Worm (Caenorhabditis elegans): Measurements from ENCODE around the gene lmp-1.

The lmp-1 gene

DNA sequence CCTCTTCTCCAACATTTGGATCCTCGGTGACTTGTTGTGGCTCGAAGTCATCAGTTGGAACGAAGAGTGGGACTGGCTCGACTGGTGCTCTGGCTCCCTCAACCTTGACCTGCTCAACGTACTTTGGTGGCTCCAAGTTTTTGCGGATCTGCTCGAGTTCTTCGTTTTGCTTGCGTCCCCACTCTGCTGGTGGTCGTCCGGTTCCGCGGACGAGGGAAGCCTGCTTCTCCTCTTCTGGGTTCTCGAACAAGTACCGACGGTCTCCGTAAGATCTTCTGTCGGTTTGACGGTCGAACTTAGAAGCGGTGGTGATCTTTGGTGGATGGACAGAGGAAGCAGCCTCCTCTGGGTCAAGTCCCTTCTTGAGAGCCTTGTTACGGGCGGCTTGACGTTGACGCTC, 31.2 kb upstream of the lmp-1 start:
- TF ChIP-seq T20F7.1 (GFP tag; optimal IDR thresholded peaks at IDR 0.05): no peak
- TF ChIP-seq tra-1 (GFP tag; IDR thresholded peaks at IDR 0.05): no peak
- TF ChIP-seq nhr-25 (tag; optimal IDR thresholded peaks at IDR 0.05; ENCODE audit: borderline replicate concordance, insufficient read depth): no peak
- peak; percentile 73 for TF ChIP-seq set-16 (GFP tag; IDR thresholded peaks at IDR 0.05)
- TF ChIP-seq F44E2.7 (GFP tag; IDR thresholded peaks at IDR 0.05): no peak
- no peak for TF ChIP-seq D1046.2 (GFP tag; IDR thresholded peaks at IDR 0.05)
- no peak for TF ChIP-seq F10B5.3 (tag; optimal IDR thresholded peaks at IDR 0.05)
- no peak for TF ChIP-seq saeg-2 (GFP tag; IDR thresholded peaks at IDR 0.05)

DNA sequence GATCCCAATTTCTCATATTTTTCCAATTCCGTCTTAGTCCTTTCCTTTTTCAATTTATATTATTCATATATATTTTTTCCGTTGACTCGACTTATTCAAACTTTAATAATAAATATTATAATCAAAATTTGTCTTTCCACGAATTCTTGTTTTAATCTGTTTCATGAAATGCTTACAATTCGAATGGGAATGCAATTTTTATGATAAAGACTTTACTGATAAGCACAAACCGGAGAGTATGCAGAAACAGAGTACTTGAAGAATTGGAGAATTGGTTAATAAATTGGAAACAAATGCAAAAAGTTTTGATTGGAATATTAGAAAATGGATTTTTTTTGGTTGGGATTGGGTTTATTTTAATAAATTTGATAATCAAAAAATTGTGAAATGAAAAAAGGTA, 30.8 kb upstream of the lmp-1 start:
- peak; percentile 76 for TF ChIP-seq pqm-1 (tag; optimal IDR thresholded peaks at IDR 0.05)
- TF ChIP-seq zip-11 (GFP tag; IDR thresholded peaks at IDR 0.05): no peak
- TF ChIP-seq nhr-28 (tag; optimal IDR thresholded peaks at IDR 0.05): peak; percentile 1
- TF ChIP-seq daf-19 (GFP tag; conservative IDR thresholded peaks at IDR 0.05): no peak
- TF ChIP-seq nhr-111 (GFP tag; optimal IDR thresholded peaks at IDR 0.05): no peak
- no peak for TF ChIP-seq hmg-1.1 (GFP tag; IDR thresholded peaks at IDR 0.05)
- TF ChIP-seq duxl-1 (tag; optimal IDR thresholded peaks at IDR 0.05; ENCODE audit: poor library complexity): no peak
- no peak for TF ChIP-seq lin-1 (GFP tag; IDR thresholded peaks at IDR 0.05)

- TF ChIP-seq ctbp-1 (GFP tag; IDR thresholded peaks at IDR 0.05): no peak
- TF ChIP-seq daf-16 (GFP tag; optimal IDR thresholded peaks at IDR 0.05): no peak
- peak; percentile 33 for TF ChIP-seq daf-16 (tag; optimal IDR thresholded peaks at IDR 0.05)
Measured at ce11 chrX:6407805-6408204, 30.3 kb upstream of the lmp-1 start.

DNA sequence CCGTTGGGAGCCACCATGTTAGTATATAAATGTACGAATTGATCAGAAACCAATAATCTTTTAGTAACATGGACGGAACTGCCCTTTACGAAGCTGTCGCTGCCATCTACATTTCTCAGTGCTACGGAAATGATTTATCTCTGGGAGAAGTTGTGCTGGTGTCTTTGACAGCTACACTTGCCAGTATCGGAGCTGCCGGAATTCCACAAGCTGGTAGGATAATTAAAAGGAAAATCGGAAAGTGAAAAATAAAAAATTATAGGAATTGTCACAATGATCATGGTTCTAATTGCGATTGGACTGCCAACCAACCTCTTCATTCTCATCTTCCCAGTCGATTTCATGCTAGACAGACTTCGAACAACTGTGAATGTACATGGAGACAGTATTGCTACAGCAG, 28.4 kb upstream of the lmp-1 start:
- TF ChIP-seq ceh-82 (tag; optimal IDR thresholded peaks at IDR 0.05): no peak
- TF ChIP-seq dmd-8 (GFP tag; IDR thresholded peaks at IDR 0.05): no peak
- TF ChIP-seq nhr-42 (GFP tag; IDR thresholded peaks at IDR 0.05): no peak
- TF ChIP-seq ztf-11 (tag; optimal IDR thresholded peaks at IDR 0.05): no peak
- peak; percentile 91 for TF ChIP-seq aha-1 (tag)
- no peak for TF ChIP-seq nhr-111 (GFP tag; optimal IDR thresholded peaks at IDR 0.05)

ce11 chrX:6403122-6403521, 25.6 kb upstream of the lmp-1 start, which contains the start of gene glt-4:
TSS of gene glt-4 (plus strand) at chrX:6403422.
- no peak for TF ChIP-seq aha-1 (tag)
- no peak for TF ChIP-seq nhr-11 (tag; optimal IDR thresholded peaks at IDR 0.05)
- no peak for TF ChIP-seq ceh-32 (tag; optimal IDR thresholded peaks at IDR 0.05; ENCODE audit: poor library complexity)
- no peak for TF ChIP-seq snpc-1.2 (GFP tag; IDR thresholded peaks at IDR 0.05)
- TF ChIP-seq fkh-10 (GFP tag; optimal IDR thresholded peaks at IDR 0.05): no peak
- TF ChIP-seq hmg-1.1 (GFP tag; IDR thresholded peaks at IDR 0.05): no peak
- no peak for TF ChIP-seq F49E8.2 (tag; optimal IDR thresholded peaks at IDR 0.05; ENCODE audit: borderline replicate concordance)
- no peak for TF ChIP-seq nhr-28 (tag; optimal IDR thresholded peaks at IDR 0.05)
- no peak for TF ChIP-seq cey-2 (tag; optimal IDR thresholded peaks at IDR 0.05; ENCODE audit: borderline replicate concordance, insufficient read depth)
- TF ChIP-seq skn-1 (tag; optimal IDR thresholded peaks at IDR 0.05): no peak
- TF ChIP-seq daf-19 (GFP tag; conservative IDR thresholded peaks at IDR 0.05): no peak
- no peak for TF ChIP-seq lsy-2 (tag; optimal IDR thresholded peaks at IDR 0.05)
- TF ChIP-seq pha-4 (GFP tag; IDR thresholded peaks at IDR 0.05): no peak
- no peak for TF ChIP-seq pha-4 (tag; optimal IDR thresholded peaks at IDR 0.05)
- TF ChIP-seq spr-3 (GFP tag; optimal IDR thresholded peaks at IDR 0.05): no peak
- no peak for TF ChIP-seq lin-13 (GFP tag; optimal IDR thresholded peaks at IDR 0.05)
- no peak for TF ChIP-seq unc-39 (tag; optimal IDR thresholded peaks at IDR 0.05)
